Fruit fly (Drosophila melanogaster): ENCODE measurements around the gene CG14785.
A peak's percentile ranks its signal among the peaks of the same experiment; 100 is the strongest.

Gene CG14785

dm6 chrX:1478276-1479122 is 21.6 kb upstream of the CG14785 start, which contains the start of gene rush (continued):
- no peak for TF ChIP-seq Vsx1 (GFP tag; optimal IDR thresholded peaks at IDR 0.05)
- 0 out of 2 replicates have a peak, but pooled peaks have one; percentile 43 for TF ChIP-seq wdn (GFP tag; IDR thresholded peaks at IDR 0.05)
- peak; percentile 53 for TF ChIP-seq BEAF-32 (GFP tag; optimal IDR thresholded peaks at IDR 0.05)
- no peak for TF ChIP-seq CrebB (tag; optimal IDR thresholded peaks at IDR 0.05)
- no peak for TF ChIP-seq hth (optimal IDR thresholded peaks at IDR 0.05)
- TF ChIP-seq CG32772 (GFP tag; IDR thresholded peaks at IDR 0.05), result peak; percentile 28; the same call in 1 of the 2 replicates
- peak; percentile 48; the same call in 1 of the 3 replicates for TF ChIP-seq ken (GFP tag; IDR thresholded peaks at IDR 0.05)
- TF ChIP-seq tgo (GFP tag; IDR thresholded peaks at IDR 0.05), result no peak
- TF ChIP-seq CoRest (tag; optimal IDR thresholded peaks at IDR 0.05), result peak; percentile 44
- TF ChIP-seq Sox102F (GFP tag; optimal IDR thresholded peaks at IDR 0.05), result no peak
- peak; percentile 95 for TF ChIP-seq zf30C (GFP tag; optimal IDR thresholded peaks at IDR 0.05)
- no peak for TF ChIP-seq CG12236 (GFP tag; optimal IDR thresholded peaks at IDR 0.05)
- peak; percentile 92 for TF ChIP-seq Med (GFP tag)
- TF ChIP-seq CG13424 (tag; optimal IDR thresholded peaks at IDR 0.05), result peak; percentile 25
- TF ChIP-seq Ravus (GFP tag; IDR thresholded peaks at IDR 0.05), result no peak
- no peak for TF ChIP-seq CG17568 (GFP tag; optimal IDR thresholded peaks at IDR 0.05)
- TF ChIP-seq Gug (GFP tag; IDR thresholded peaks at IDR 0.05), result peak; percentile 55; the same call in 3 of the 4 replicates
- TF ChIP-seq CG17186 (GFP tag; optimal IDR thresholded peaks at IDR 0.05), result peak; percentile 81
- peak; percentile 27 for TF ChIP-seq stwl (tag; optimal IDR thresholded peaks at IDR 0.05)
- no peak for TF ChIP-seq CHES-1-like (GFP tag; optimal IDR thresholded peaks at IDR 0.05)
- TF ChIP-seq CG2116 (GFP tag; optimal IDR thresholded peaks at IDR 0.05), result peak; percentile 32
- no peak for TF ChIP-seq fd64A (GFP tag; optimal IDR thresholded peaks at IDR 0.05)
- TF ChIP-seq CG11398 (GFP tag; optimal IDR thresholded peaks at IDR 0.05), result no peak
- TF ChIP-seq CG1647 (GFP tag; optimal IDR thresholded peaks at IDR 0.05), result no peak
- TF ChIP-seq tup (GFP tag; optimal IDR thresholded peaks at IDR 0.05), result no peak
- TF ChIP-seq amos (GFP tag; IDR thresholded peaks at IDR 0.05; ENCODE audit: partially characterized antibody), result 0 out of 2 replicates have a peak, but pooled peaks have one; percentile 17
- no peak for TF ChIP-seq danr (GFP tag; IDR thresholded peaks at IDR 0.05)
- TF ChIP-seq CG15073 (GFP tag; optimal IDR thresholded peaks at IDR 0.05), result no peak
- no peak for TF ChIP-seq zen (tag; optimal IDR thresholded peaks at IDR 0.05)
- TF ChIP-seq sens-2 (GFP tag; IDR thresholded peaks at IDR 0.05), result no peak
- TF ChIP-seq dan (GFP tag; IDR thresholded peaks at IDR 0.05), result no peak
- no peak for TF ChIP-seq CG10274 (GFP tag; optimal IDR thresholded peaks at IDR 0.05)
- TF ChIP-seq al (GFP tag; IDR thresholded peaks at IDR 0.05), result peak; percentile 41; the same call in 1 of the 2 replicates
- TF ChIP-seq eve (GFP tag; optimal IDR thresholded peaks at IDR 0.05), result no peak
- TF ChIP-seq CG14667 (GFP tag; IDR thresholded peaks at IDR 0.05), result no peak
- TF ChIP-seq sim (GFP tag; IDR thresholded peaks at IDR 0.05), result no peak
- TF ChIP-seq Ptx1 (GFP tag; IDR thresholded peaks at IDR 0.05), result peak; percentile 23; the same call in 1 of the 2 replicates
- TF ChIP-seq Mad (GFP tag; optimal IDR thresholded peaks at IDR 0.05), result peak; percentile 8
- no peak for TF ChIP-seq Awh (GFP tag; IDR thresholded peaks at IDR 0.05)
- no peak for TF ChIP-seq sima (GFP tag; optimal IDR thresholded peaks at IDR 0.05)
- TF ChIP-seq ttk (GFP tag; IDR thresholded peaks at IDR 0.05), result no peak
- TF ChIP-seq CG11695 (GFP tag; IDR thresholded peaks at IDR 0.05), result no peak
- TF ChIP-seq CG31388 (GFP tag; optimal IDR thresholded peaks at IDR 0.05), result no peak
- TF ChIP-seq CG7987 (GFP tag; optimal IDR thresholded peaks at IDR 0.05), result no peak
- TF ChIP-seq Nf-YA (GFP tag; IDR thresholded peaks at IDR 0.05), result no peak
- peak; percentile 76 for TF ChIP-seq CG15514 (GFP tag; optimal IDR thresholded peaks at IDR 0.05)
- no peak for TF ChIP-seq Doc3 (GFP tag; IDR thresholded peaks at IDR 0.05; ENCODE audit: partially characterized antibody)
- peak; percentile 20 for TF ChIP-seq tin (GFP tag; optimal IDR thresholded peaks at IDR 0.05)
- no peak for TF ChIP-seq CG8388 (GFP tag; optimal IDR thresholded peaks at IDR 0.05)

Data from whole organism, embryonic.